Worm (Caenorhabditis elegans): ENCODE data around the gene dnj-26.

ce11 chrIV:12265877-12266276, 13.4 kb upstream of the dnj-26 start:
- TF ChIP-seq ztf-11 (tag; optimal IDR thresholded peaks at IDR 0.05) (no peak), nhr-237 (tag; optimal IDR thresholded peaks at IDR 0.05) (no peak), ama-1 (optimal IDR thresholded peaks at IDR 0.05) (no peak), lin-15B (tag; optimal IDR thresholded peaks at IDR 0.05) (no peak), mep-1 (tag; optimal IDR thresholded peaks at IDR 0.05) (no peak), ceh-82 (tag; optimal IDR thresholded peaks at IDR 0.05) (no peak), ztf-4 (tag; optimal IDR thresholded peaks at IDR 0.05) (no peak), fos-1 (tag; optimal IDR thresholded peaks at IDR 0.05) (no peak), swsn-7 (tag; optimal IDR thresholded peaks at IDR 0.05) (no peak), pqm-1 (tag; optimal IDR thresholded peaks at IDR 0.05) (no peak), aha-1 (tag; optimal IDR thresholded peaks at IDR 0.05) (no peak), xbp-1 (tag; optimal IDR thresholded peaks at IDR 0.05) (no peak)
